Worm (Caenorhabditis elegans) whole organism, early embryonic: ENCODE data around the gene C06A12.8.

Experiments used
- B0310.2 ChIP-seq: sonication (generic microtip); optimal IDR thresholded peaks from 2 replicates; lab custom pipeline; 2016; ENCODE audit warnings: mild to moderate bottlenecking, missing genetic modification characterization, missing compliant biosample characterization
- F13C5.2 ChIP-seq: sonication (generic microtip); optimal IDR thresholded peaks from 2 replicates; lab custom pipeline; 2017; ENCODE audit warnings: mild to moderate bottlenecking, missing genetic modification characterization, inconsistent platforms, missing compliant biosample characterization
- aly-1 ChIP-seq: sonication (generic microtip); optimal IDR thresholded peaks from 2 replicates; lab custom pipeline; 2016; ENCODE audit warnings: missing genetic modification characterization, missing compliant biosample characterization
- ama-1 ChIP-seq: fragments of 150-350 bp; optimal IDR thresholded peaks from 2 replicates; lab custom pipeline; 2014
- ceh-13 ChIP-seq: fragments of 200-800 bp; sonication (Bioruptor generic); optimal IDR thresholded peaks from 2 replicates; lab custom pipeline; 2018; ENCODE audit warnings: mild to moderate bottlenecking, missing genetic modification characterization, missing compliant biosample characterization
- ets-7 ChIP-seq: sonication (generic microtip); optimal IDR thresholded peaks from 2 replicates; lab custom pipeline; 2016; ENCODE audit warnings: missing genotype, missing genetic modification characterization, missing compliant biosample characterization
- flt-1 ChIP-seq: fragments of 200-800 bp; sonication (Bioruptor generic); IDR thresholded peaks from 2 replicates; pipeline ENCODE4 v1.3.6; 2022; ENCODE audit warnings: missing genetic modification characterization, missing compliant biosample characterization
- hmg-4 ChIP-seq: fragments of 200-800 bp; sonication (Bioruptor generic); optimal IDR thresholded peaks from 2 replicates; lab custom pipeline; 2018; ENCODE audit warnings: mild to moderate bottlenecking, missing genetic modification characterization, missing compliant biosample characterization
- hnd-1 ChIP-seq: sonication (generic microtip); optimal IDR thresholded peaks from 2 replicates; lab custom pipeline; 2016; ENCODE audit warnings: missing genetic modification characterization, missing compliant biosample characterization
- pes-1 ChIP-seq: fragments of 200-800 bp; sonication (Bioruptor generic); IDR thresholded peaks from 2 replicates; pipeline ENCODE4 v1.3.6; 2022; ENCODE audit warnings: missing genetic modification reagents, missing genetic modification characterization, missing compliant biosample characterization
- sea-1 ChIP-seq: fragments of 200-800 bp; sonication (Bioruptor generic); conservative IDR thresholded peaks from 2 replicates; pipeline ENCODE4 v1.3.6; 2022; ENCODE audit warnings: missing genetic modification characterization, missing compliant biosample characterization
- tbx-11 ChIP-seq: fragments of 200-800 bp; sonication (Bioruptor generic); IDR thresholded peaks from 2 replicates; pipeline ENCODE4 v1.3.6; 2022; ENCODE audit warnings: missing genetic modification characterization, missing compliant biosample characterization
- tra-4 ChIP-seq: sonication (generic microtip); optimal IDR thresholded peaks from 2 replicates; lab custom pipeline; 2017; ENCODE audit warnings: missing genetic modification characterization, missing compliant biosample characterization

DNA sequence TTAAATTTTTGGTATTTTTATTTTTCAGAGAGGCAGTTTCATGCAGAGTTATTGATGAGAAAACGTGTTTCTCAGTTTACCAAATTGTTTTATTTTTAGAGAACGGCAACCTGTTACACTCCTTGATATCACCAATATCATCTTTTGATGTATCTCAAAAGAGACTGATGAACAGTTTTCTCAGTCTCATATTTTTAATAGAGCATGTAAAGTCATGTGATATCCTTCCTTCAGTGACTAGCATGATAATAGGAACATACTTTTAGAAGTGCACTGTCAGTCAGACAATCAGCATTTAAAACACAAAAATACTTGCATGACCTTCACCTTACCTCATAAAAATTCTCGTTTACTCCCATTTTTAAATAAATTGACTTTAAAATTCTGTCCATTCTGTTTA, 5.4 kb downstream of the C06A12.8 start, which contains the start of gene F11E6.11:
- no peak for TF ChIP-seq ama-1
- no peak for TF ChIP-seq hmg-4 (GFP tag; lab: Kevin White, UChicago)
- no peak for TF ChIP-seq tra-4 (tag; lab: Kevin White, UChicago)
- no peak for TF ChIP-seq sea-1 (GFP tag; lab: Robert Waterston, UW)
- no peak for TF ChIP-seq ets-7 (tag; lab: Kevin White, UChicago)
- no peak for TF ChIP-seq F13C5.2 (tag; lab: Kevin White, UChicago)
- no peak for TF ChIP-seq flt-1
- no peak for TF ChIP-seq hnd-1
- no peak for TF ChIP-seq B0310.2 (tag; lab: Kevin White, UChicago)
- no peak for TF ChIP-seq tbx-11
- TF ChIP-seq ceh-13 (GFP tag; lab: Kevin White, UChicago): no peak
- TF ChIP-seq pes-1 (GFP tag; lab: Robert Waterston, UW): no peak
- no peak for TF ChIP-seq aly-1
